Worm (Caenorhabditis elegans): ENCODE measurements around the gene srsx-29.

srsx-29 gene

DNA sequence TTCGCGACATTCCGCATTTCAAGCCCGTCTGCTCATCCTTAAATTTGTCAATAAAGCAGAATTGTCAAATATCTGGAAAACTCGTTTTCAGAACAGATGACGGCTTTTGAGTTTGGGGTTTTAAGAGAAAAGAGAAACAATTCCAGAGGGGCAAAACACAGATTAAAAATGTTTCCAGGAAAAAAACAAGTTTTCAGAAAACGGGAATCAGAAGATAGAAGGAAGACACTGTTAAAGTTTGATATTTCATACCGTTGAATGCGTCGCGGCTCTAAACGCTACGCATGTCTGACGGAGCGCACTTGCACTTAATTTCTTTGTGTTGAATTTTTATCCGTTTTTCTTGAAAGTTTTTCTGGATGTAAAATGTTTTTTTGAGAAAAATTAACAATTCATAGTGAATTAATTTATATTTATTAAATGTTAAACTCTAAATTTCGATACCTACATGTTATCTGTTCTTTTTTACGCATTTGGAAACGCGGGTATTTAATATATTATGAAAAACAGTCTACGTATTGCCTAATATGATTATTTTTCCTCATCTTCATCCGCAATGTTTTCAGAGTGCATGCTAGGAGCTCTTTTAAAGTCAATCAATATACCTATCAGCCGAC is 20.6 kb upstream of the srsx-29 start, which contains the start of the genes C08B6.18, wdr-20 and C08B6.8:
Gene C08B6.18 (minus strand): TSS at position 51 of the 617 bp plus-strand sequence.
Gene wdr-20 (minus strand): TSS at position 82 of the 617 bp plus-strand sequence.
Gene C08B6.8 (plus strand): TSS at position 567 of the 617 bp plus-strand sequence.
- TF ChIP-seq nhr-237 (tag; optimal IDR thresholded peaks at IDR 0.05), result peak; percentile 26
- peak; percentile 40 for TF ChIP-seq ces-1 (GFP tag; optimal IDR thresholded peaks at IDR 0.05)
- peak; percentile 41 for TF ChIP-seq lsy-2 (tag; optimal IDR thresholded peaks at IDR 0.05)
- TF ChIP-seq pha-4 (tag; optimal IDR thresholded peaks at IDR 0.05), result peak; percentile 26
- peak; percentile 59 for TF ChIP-seq mep-1 (tag; optimal IDR thresholded peaks at IDR 0.05)
- TF ChIP-seq tbx-8 (GFP tag; optimal IDR thresholded peaks at IDR 0.05), result no peak

DNA sequence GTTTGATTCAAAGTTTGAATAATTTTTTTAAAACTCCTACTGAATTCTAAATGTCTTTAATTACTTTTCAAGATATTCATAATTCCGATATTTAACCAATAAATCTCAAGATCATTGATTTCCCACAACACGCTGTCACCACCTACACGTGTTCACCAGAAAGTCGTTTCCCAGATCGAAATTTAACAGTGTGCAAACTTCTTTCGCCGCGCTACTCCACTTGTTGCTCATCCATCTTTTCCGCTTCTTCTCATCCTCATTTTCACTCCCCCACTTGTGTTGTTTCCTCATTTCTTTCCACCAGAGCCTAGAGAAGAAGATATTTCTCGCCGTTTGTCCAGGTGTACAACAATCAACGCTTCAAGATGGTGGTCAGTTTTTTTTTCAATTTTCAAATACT is 9.1 kb upstream of the srsx-29 start, which contains the start of gene C51E3.9:
Gene C51E3.9 (plus strand): TSS at position 301 of the 400 bp plus-strand sequence.
- TF ChIP-seq lin-32 (GFP tag; optimal IDR thresholded peaks at IDR 0.05) (no peak), nhr-76 (tag; optimal IDR thresholded peaks at IDR 0.05) (no peak), drap-1 (GFP tag; optimal IDR thresholded peaks at IDR 0.05) (no peak), hlh-1 (tag; optimal IDR thresholded peaks at IDR 0.05) (peak; percentile 27), ceh-43 (GFP tag; optimal IDR thresholded peaks at IDR 0.05) (no peak)

- TF ChIP-seq hlh-1 (tag; optimal IDR thresholded peaks at IDR 0.05), result peak; percentile 52
- no peak for TF ChIP-seq tbx-8 (GFP tag; optimal IDR thresholded peaks at IDR 0.05)
- TF ChIP-seq unc-62 (GFP tag; optimal IDR thresholded peaks at IDR 0.05), result peak; percentile 44
- TF ChIP-seq unc-120 (tag; optimal IDR thresholded peaks at IDR 0.05; ENCODE audit: poor library complexity, severe bottlenecking), result peak; percentile 16
Observed at ce11 chrV:10146787-10147186, 8.0 kb upstream of the srsx-29 start.

ce11 chrV:10148352-10148751 is 6.4 kb upstream of the srsx-29 start, which contains the start of gene srsx-26:
TSS of gene srsx-26 (plus strand) at chrV:10148652.
- TF ChIP-seq M03D4.4 (tag; optimal IDR thresholded peaks at IDR 0.05) (no peak), ceh-39 (tag; optimal IDR thresholded peaks at IDR 0.05) (no peak), ceh-83 (GFP tag; optimal IDR thresholded peaks at IDR 0.05) (no peak), sem-2 (GFP tag; optimal IDR thresholded peaks at IDR 0.05) (no peak), pha-4 (tag; optimal IDR thresholded peaks at IDR 0.05) (no peak), mep-1 (tag; optimal IDR thresholded peaks at IDR 0.05) (no peak), hlh-1 (tag; optimal IDR thresholded peaks at IDR 0.05) (no peak), nhr-237 (tag; optimal IDR thresholded peaks at IDR 0.05) (no peak), elt-3 (tag; optimal IDR thresholded peaks at IDR 0.05) (no peak), drap-1 (GFP tag; optimal IDR thresholded peaks at IDR 0.05) (no peak), unc-120 (tag; optimal IDR thresholded peaks at IDR 0.05; ENCODE audit: poor library complexity, severe bottlenecking) (no peak), tbx-8 (GFP tag; optimal IDR thresholded peaks at IDR 0.05) (no peak), blmp-1 (tag; optimal IDR thresholded peaks at IDR 0.05) (no peak), nhr-12 (tag; optimal IDR thresholded peaks at IDR 0.05) (no peak), bed-3 (GFP tag; optimal IDR thresholded peaks at IDR 0.05) (no peak), mab-5 (tag; optimal IDR thresholded peaks at IDR 0.05) (no peak), nhr-28 (tag; optimal IDR thresholded peaks at IDR 0.05) (no peak)

- no peak for TF ChIP-seq ces-1 (GFP tag; optimal IDR thresholded peaks at IDR 0.05)
- TF ChIP-seq unc-120 (tag; optimal IDR thresholded peaks at IDR 0.05; ENCODE audit: poor library complexity, severe bottlenecking), result no peak
- no peak for TF ChIP-seq lin-13 (tag; optimal IDR thresholded peaks at IDR 0.05)
- TF ChIP-seq mep-1 (tag; optimal IDR thresholded peaks at IDR 0.05), result no peak
- TF ChIP-seq bed-3 (GFP tag; optimal IDR thresholded peaks at IDR 0.05), result no peak
- no peak for TF ChIP-seq unc-62 (GFP tag; optimal IDR thresholded peaks at IDR 0.05)
- no peak for TF ChIP-seq sptf-1 (tag; optimal IDR thresholded peaks at IDR 0.05)
- no peak for TF ChIP-seq tbx-8 (GFP tag; optimal IDR thresholded peaks at IDR 0.05)
- no peak for TF ChIP-seq pha-4 (tag; optimal IDR thresholded peaks at IDR 0.05)
- TF ChIP-seq unc-39 (tag; optimal IDR thresholded peaks at IDR 0.05), result no peak
- TF ChIP-seq hlh-1 (tag; optimal IDR thresholded peaks at IDR 0.05), result no peak
Observed at ce11 chrV:10149728-10150127, 5.1 kb upstream of the srsx-29 start, which contains the start of gene srsx-27. TSS of gene srsx-27 (plus strand) at chrV:10150028.

- TF ChIP-seq nhr-12 (tag; optimal IDR thresholded peaks at IDR 0.05), result no peak
- TF ChIP-seq blmp-1 (tag; optimal IDR thresholded peaks at IDR 0.05), result no peak
- TF ChIP-seq flh-1 (GFP tag; optimal IDR thresholded peaks at IDR 0.05), result no peak
- TF ChIP-seq nhr-76 (tag; optimal IDR thresholded peaks at IDR 0.05), result no peak
- TF ChIP-seq mab-5 (tag; optimal IDR thresholded peaks at IDR 0.05), result no peak
- no peak for TF ChIP-seq nhr-2 (tag; optimal IDR thresholded peaks at IDR 0.05)
- no peak for TF ChIP-seq nhr-28 (tag; optimal IDR thresholded peaks at IDR 0.05)
- no peak for TF ChIP-seq unc-120 (tag; optimal IDR thresholded peaks at IDR 0.05; ENCODE audit: poor library complexity, severe bottlenecking)
- TF ChIP-seq ceh-83 (GFP tag; optimal IDR thresholded peaks at IDR 0.05), result no peak
- TF ChIP-seq M03D4.4 (tag; optimal IDR thresholded peaks at IDR 0.05), result no peak
- no peak for TF ChIP-seq nhr-237 (tag; optimal IDR thresholded peaks at IDR 0.05)
Observed at ce11 chrV:10152278-10152677, 2.5 kb upstream of the srsx-29 start, which contains the start of gene srsx-28. TSS of gene srsx-28 (plus strand) at chrV:10152578.
